Fruit fly (Drosophila melanogaster) S2 (cell line): ENCODE measurements around the gene CG7519.

Source experiments
- CG8478 ChIP-seq: fragments of >200 bp; optimal IDR thresholded peaks from 2 replicates; lab custom pipeline; 2018
- CTCF ChIP-seq, 2 experiments: fragments of >200 bp; optimal IDR thresholded peaks; 2 replicates each; lab custom pipeline; 2018

- TF ChIP-seq CTCF (optimal IDR thresholded peaks at IDR 0.05; lab: Kevin White, UChicago), result no peak
- no peak for TF ChIP-seq CG8478 (lab: Kevin White, UChicago)
These were observed 31.4 kb downstream of the CG7519 start for dm6 chr3L:21524071-21524889.
